Worm (Caenorhabditis elegans) whole organism, L1 larva: ENCODE data around the gene nhr-27.

ENCODE experiments used
- C04F5.9 ChIP-seq: sonication (generic microtip); optimal IDR thresholded peaks from 2 replicates; lab custom pipeline; 2016; ENCODE audit warnings: missing genetic modification characterization, missing compliant biosample characterization
- C16A3.4 ChIP-seq: fragments of 150-350 bp; optimal IDR thresholded peaks from 2 replicates; lab custom pipeline; 2014; ENCODE audit warnings: missing biosample characterization, missing genetic modification characterization
- Y116A8C.19 ChIP-seq: sonication (generic microtip); optimal IDR thresholded peaks from 2 replicates; lab custom pipeline; 2016; ENCODE audit warnings: missing compliant biosample characterization, missing genetic modification characterization, borderline replicate concordance
- alr-1 ChIP-seq: fragments of 200-800 bp; sonication (Bioruptor generic); optimal IDR thresholded peaks from 2 replicates; lab custom pipeline; 2018; ENCODE audit warnings: borderline replicate concordance, mild to moderate bottlenecking, missing genetic modification characterization, missing compliant biosample characterization
- ceh-63 ChIP-seq: fragments of 200-800 bp; sonication (Bioruptor generic); optimal IDR thresholded peaks from 2 replicates; lab custom pipeline; 2018; ENCODE audit warnings: mild to moderate bottlenecking, missing genetic modification characterization, missing compliant biosample characterization
- ceh-90 ChIP-seq: sonication (generic microtip); optimal IDR thresholded peaks from 2 replicates; lab custom pipeline; 2016; ENCODE audit warnings: missing genetic modification characterization, missing compliant biosample characterization
- ces-1 ChIP-seq: fragments of 150-350 bp; optimal IDR thresholded peaks from 2 replicates; lab custom pipeline; 2014; ENCODE audit warnings: missing biosample characterization, missing genetic modification reagents, missing genetic modification characterization
- efl-3 ChIP-seq: fragments of 200-800 bp; sonication (Bioruptor generic); optimal IDR thresholded peaks from 2 replicates; lab custom pipeline; 2018; ENCODE audit warnings: mild to moderate bottlenecking, missing genetic modification characterization, missing compliant biosample characterization
- elt-2 ChIP-seq: sonication (generic microtip); optimal IDR thresholded peaks from 2 replicates; lab custom pipeline; 2016; ENCODE audit warnings: missing genetic modification characterization, mild to moderate bottlenecking, inconsistent platforms, missing compliant biosample characterization, missing genetic modification reagents
- elt-3 ChIP-seq, 6 experiments: fragments of 150-350 bp in 1 of 6; sonication (generic microtip); optimal IDR thresholded peaks; 2 replicates each; lab custom pipeline; 2017 to 2018; ENCODE audit warnings: missing biosample characterization in 6 of 6, missing genetic modification characterization in 6 of 6, inconsistent platforms in 1 of 6
- ets-5 ChIP-seq: fragments of 200-800 bp; sonication (Bioruptor generic); IDR thresholded peaks from 2 replicates; pipeline ENCODE4 v1.3.6; 2022; ENCODE audit warnings: missing genetic modification characterization, missing compliant biosample characterization
- fos-1 ChIP-seq: fragments of 150-350 bp; optimal IDR thresholded peaks from 2 replicates; lab custom pipeline; 2014; ENCODE audit warnings: missing biosample characterization, missing genetic modification characterization
- grh-1 ChIP-seq: fragments of 200-800 bp; sonication (Bioruptor generic); IDR thresholded peaks from 2 replicates; pipeline ENCODE4 v1.3.6; 2022; ENCODE audit warnings: missing genetic modification reagents, missing genetic modification characterization, missing compliant biosample characterization
- hlh-4 ChIP-seq: sonication (generic microtip); optimal IDR thresholded peaks from 2 replicates; lab custom pipeline; 2016; ENCODE audit warnings: mild to moderate bottlenecking, missing genetic modification characterization, missing compliant biosample characterization
- hpl-2 ChIP-seq: fragments of 150-350 bp; optimal IDR thresholded peaks from 2 replicates; lab custom pipeline; 2014; ENCODE audit warnings: missing biosample characterization, missing genetic modification reagents, missing genetic modification characterization
- isw-1 ChIP-seq: fragments of 200-800 bp; sonication (Bioruptor generic); IDR thresholded peaks from 2 replicates; pipeline ENCODE4 v1.3.6; 2022; ENCODE audit warnings: missing genetic modification characterization, missing compliant biosample characterization
- lin-13 ChIP-seq: fragments of 150-350 bp; optimal IDR thresholded peaks from 2 replicates; lab custom pipeline; 2014; ENCODE audit warnings: missing biosample characterization, missing genetic modification reagents, missing genetic modification characterization
- lin-14 ChIP-seq: fragments of 200-800 bp; sonication (Bioruptor generic); optimal IDR thresholded peaks from 2 replicates; lab custom pipeline; 2018; ENCODE audit warnings: mild to moderate bottlenecking, missing genetic modification characterization, moderate library complexity, missing compliant biosample characterization
- lin-15B ChIP-seq: fragments of 150-350 bp; sonication (generic microtip); optimal IDR thresholded peaks from 3 replicates; lab custom pipeline; 2014; ENCODE audit warnings: missing biosample characterization, missing genetic modification characterization
- lin-39 ChIP-seq: fragments of 150-350 bp; optimal IDR thresholded peaks from 2 replicates; lab custom pipeline; 2014; ENCODE audit warnings: missing biosample characterization, missing genetic modification reagents, missing genetic modification characterization
- lsy-2 ChIP-seq, 2 experiments: fragments of 150-350 bp; optimal IDR thresholded peaks; 2 replicates each; lab custom pipeline; 2014; ENCODE audit warnings: missing biosample characterization in 2 of 2, missing genetic modification characterization in 2 of 2
- mef-2 ChIP-seq: fragments of 150-350 bp; optimal IDR thresholded peaks from 2 replicates; lab custom pipeline; 2014; ENCODE audit warnings: missing biosample characterization, missing genetic modification characterization
- mep-1 ChIP-seq: fragments of 150-350 bp; optimal IDR thresholded peaks from 2 replicates; lab custom pipeline; 2014; ENCODE audit warnings: missing biosample characterization, missing genetic modification characterization
- nhr-11 ChIP-seq: fragments of 150-350 bp; optimal IDR thresholded peaks from 2 replicates; lab custom pipeline; 2014; ENCODE audit warnings: missing biosample characterization, missing genetic modification characterization
- nhr-19 ChIP-seq: fragments of 200-800 bp; sonication (Bioruptor generic); conservative IDR thresholded peaks from 2 replicates; pipeline ENCODE4 v1.3.6; 2022; ENCODE audit warnings: missing genetic modification characterization, missing compliant biosample characterization
- nhr-20 ChIP-seq: sonication (generic microtip); optimal IDR thresholded peaks from 2 replicates; lab custom pipeline; 2016; ENCODE audit warnings: mild to moderate bottlenecking, missing genetic modification characterization, missing compliant biosample characterization
- nhr-28 ChIP-seq: fragments of 150-350 bp; optimal IDR thresholded peaks from 2 replicates; lab custom pipeline; 2014; ENCODE audit warnings: missing biosample characterization, missing genetic modification characterization
- nhr-47 ChIP-seq: sonication (generic microtip); optimal IDR thresholded peaks from 2 replicates; lab custom pipeline; 2016; ENCODE audit warnings: mild to moderate bottlenecking, missing genetic modification characterization, moderate library complexity, missing compliant biosample characterization
- nhr-71 ChIP-seq: sonication (generic microtip); optimal IDR thresholded peaks from 2 replicates; lab custom pipeline; 2016; ENCODE audit warnings: mild to moderate bottlenecking, missing genetic modification characterization, moderate library complexity, missing compliant biosample characterization
- nhr-84 ChIP-seq: sonication (generic microtip); optimal IDR thresholded peaks from 2 replicates; lab custom pipeline; 2017; ENCODE audit warnings: missing biosample characterization, missing genetic modification characterization
- nhr-85 ChIP-seq: sonication (generic microtip); peaks from one replicate; lab custom pipeline; 2016; ENCODE audit warnings: missing genetic modification characterization, inconsistent platforms, missing compliant biosample characterization
- nhr-90 ChIP-seq: sonication (generic microtip); optimal IDR thresholded peaks from 2 replicates; lab custom pipeline; 2016; ENCODE audit warnings: mild to moderate bottlenecking, missing genetic modification characterization, missing compliant biosample characterization; ENCODE audit not compliant: poor library complexity
- pag-3 ChIP-seq: sonication (generic microtip); optimal IDR thresholded peaks from 2 replicates; lab custom pipeline; 2017; ENCODE audit warnings: missing genetic modification characterization, mild to moderate bottlenecking, missing compliant biosample characterization, antibody characterized with exemption, borderline replicate concordance; ENCODE audit not compliant: insufficient read depth
- rnt-1 ChIP-seq: sonication (generic microtip); optimal IDR thresholded peaks from 2 replicates; lab custom pipeline; 2016; ENCODE audit warnings: mild to moderate bottlenecking, missing genetic modification characterization, moderate library complexity, missing compliant biosample characterization
- snu-23 ChIP-seq: sonication (generic microtip); optimal IDR thresholded peaks from 2 replicates; lab custom pipeline; 2016; ENCODE audit warnings: missing genetic modification characterization, missing compliant biosample characterization
- sptf-1 ChIP-seq: fragments of 150-350 bp; optimal IDR thresholded peaks from 2 replicates; lab custom pipeline; 2014; ENCODE audit warnings: missing biosample characterization, missing genetic modification characterization
- tlp-1 ChIP-seq: fragments of 150-350 bp; optimal IDR thresholded peaks from 2 replicates; lab custom pipeline; 2014; ENCODE audit warnings: missing biosample characterization, missing genetic modification characterization
- unc-130 ChIP-seq: fragments of 150-350 bp; optimal IDR thresholded peaks from 2 replicates; lab custom pipeline; 2017; ENCODE audit warnings: missing biosample characterization, missing genetic modification characterization, inconsistent platforms
- unc-30 ChIP-seq: sonication (generic microtip); optimal IDR thresholded peaks from 2 replicates; lab custom pipeline; 2017; ENCODE audit warnings: missing biosample characterization, missing genetic modification characterization
- unc-62 ChIP-seq: fragments of 150-350 bp; optimal IDR thresholded peaks from 2 replicates; lab custom pipeline; 2014; ENCODE audit warnings: missing biosample characterization, missing genetic modification reagents, missing genetic modification characterization
- unc-86 ChIP-seq: sonication (generic microtip); optimal IDR thresholded peaks from 2 replicates; lab custom pipeline; 2016; ENCODE audit warnings: missing genetic modification characterization, missing compliant biosample characterization
- xbp-1 ChIP-seq: sonication (generic microtip); optimal IDR thresholded peaks from 2 replicates; lab custom pipeline; 2016; ENCODE audit warnings: missing genetic modification characterization, missing compliant biosample characterization
- zip-4 ChIP-seq: fragments of 200-800 bp; sonication (Bioruptor generic); optimal IDR thresholded peaks from 2 replicates; lab custom pipeline; 2018; ENCODE audit warnings: mild to moderate bottlenecking, missing genetic modification characterization, moderate library complexity, missing compliant biosample characterization
- ztf-4 ChIP-seq: fragments of 150-350 bp; optimal IDR thresholded peaks from 2 replicates; lab custom pipeline; 2014; ENCODE audit warnings: missing biosample characterization, missing genetic modification characterization

nhr-27 gene

ce11 chrX:12671638-12672290, 136.4 kb downstream of the nhr-27 start:
- TF ChIP-seq alr-1 = no peak
- TF ChIP-seq snu-23 = peak; percentile 40
- TF ChIP-seq ets-5 (GFP tag; lab: Robert Waterston, UW) = no peak
- TF ChIP-seq ces-1 (GFP tag; lab: Kevin White, UChicago) = no peak
- peak; percentile 14 for TF ChIP-seq nhr-90 (tag; lab: Kevin White, UChicago)
- TF ChIP-seq nhr-19 (GFP tag; lab: Robert Waterston, UW) = peak; percentile 28; the same call in 1 of the 2 replicates
- peak; percentile 96 for TF ChIP-seq nhr-85
- TF ChIP-seq Y116A8C.19 (tag; lab: Kevin White, UChicago) = no peak
- no peak for TF ChIP-seq nhr-84
- TF ChIP-seq elt-2 (tag; lab: Kevin White, UChicago) = peak; percentile 2
- TF ChIP-seq rnt-1 (tag; lab: Kevin White, UChicago) = peak; percentile 75
- peak; percentile 34 for TF ChIP-seq mep-1 (tag; lab: Kevin White, UChicago)
- no peak for TF ChIP-seq nhr-28 (tag; lab: Kevin White, UChicago)
- no peak for TF ChIP-seq zip-4 (GFP tag; lab: Kevin White, UChicago)
- no peak for TF ChIP-seq sptf-1 (tag; lab: Kevin White, UChicago)
- no peak for TF ChIP-seq isw-1
- TF ChIP-seq efl-3 = peak; percentile 65
- no peak for TF ChIP-seq nhr-47
- no peak for TF ChIP-seq C16A3.4 (tag; lab: Kevin White, UChicago)
- TF ChIP-seq C04F5.9 = no peak
- TF ChIP-seq unc-86 (tag; lab: Kevin White, UChicago) = no peak
- TF ChIP-seq lin-14 (GFP tag; lab: Kevin White, UChicago) = peak; percentile 59
- TF ChIP-seq elt-3 (tag; optimal IDR thresholded peaks at IDR 0.05; lab: Kevin White, UChicago) = no peak
- TF ChIP-seq tlp-1 = peak; percentile 18
- TF ChIP-seq unc-130 (tag; lab: Kevin White, UChicago) = no peak
- no peak for TF ChIP-seq ceh-90 (tag; lab: Kevin White, UChicago)
- TF ChIP-seq pag-3 (tag; lab: Kevin White, UChicago) = no peak
- TF ChIP-seq grh-1 = no peak
- no peak for TF ChIP-seq unc-62
- TF ChIP-seq fos-1 (tag; lab: Kevin White, UChicago) = no peak
- TF ChIP-seq ceh-63 (GFP tag; lab: Kevin White, UChicago) = no peak
- no peak for TF ChIP-seq ztf-4 (tag; lab: Kevin White, UChicago)
- TF ChIP-seq lin-13 (GFP tag; lab: Kevin White, UChicago) = no peak
- no peak for TF ChIP-seq unc-30 (tag; lab: Kevin White, UChicago)
- no peak for TF ChIP-seq nhr-11
- TF ChIP-seq nhr-20 (tag; lab: Kevin White, UChicago) = peak; percentile 46
- TF ChIP-seq nhr-71 (tag; lab: Kevin White, UChicago) = peak; percentile 64
- TF ChIP-seq mef-2 (tag; lab: Kevin White, UChicago) = no peak
- no peak for TF ChIP-seq lin-15B (tag; lab: Kevin White, UChicago)
- no peak for TF ChIP-seq hpl-2 (GFP tag; lab: Kevin White, UChicago)
- no peak for TF ChIP-seq hlh-4 (tag; lab: Kevin White, UChicago)
- TF ChIP-seq xbp-1 (tag; lab: Kevin White, UChicago) = no peak
- no peak for TF ChIP-seq lin-39 (tag; lab: Kevin White, UChicago)
- TF ChIP-seq lsy-2 (tag; optimal IDR thresholded peaks at IDR 0.05; lab: Kevin White, UChicago) = no peak
